Worm (Caenorhabditis elegans): ENCODE data around the gene B0285.3.

DNA sequence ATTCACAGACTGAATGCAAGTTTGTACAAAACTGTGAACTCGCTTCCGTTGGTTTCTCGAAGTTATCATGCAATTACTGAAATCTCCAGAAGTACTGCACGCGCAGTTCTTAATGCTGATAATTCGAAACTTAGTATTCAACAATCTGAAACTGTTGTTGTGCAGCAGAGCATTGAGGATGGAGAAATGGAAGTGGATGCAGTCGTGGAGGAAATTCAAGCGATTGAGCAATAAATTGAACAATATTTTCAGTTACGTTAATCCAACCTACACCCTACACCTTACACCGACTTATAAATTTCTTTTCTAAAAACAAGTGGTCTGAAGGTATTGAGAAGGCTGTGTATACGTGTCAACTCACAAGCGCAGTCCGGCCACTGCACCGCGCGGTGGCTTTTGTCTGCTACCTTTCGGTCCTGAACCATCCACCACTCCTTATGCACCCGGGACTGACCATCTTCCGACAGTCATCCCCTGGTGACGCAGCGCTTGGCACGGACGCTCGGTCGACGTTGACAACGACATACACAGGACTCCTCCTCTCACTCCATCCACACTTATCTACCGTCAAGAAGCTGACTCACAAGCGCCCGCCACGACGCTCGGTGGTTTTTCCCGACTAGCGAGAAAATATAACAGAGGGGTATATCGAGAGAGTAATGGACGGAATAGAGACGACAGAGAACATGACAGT, 35.6 kb upstream of the B0285.3 start:
- TF ChIP-seq flt-1 (GFP tag; IDR thresholded peaks at IDR 0.05) (peak; percentile 91), cog-1 (tag; optimal IDR thresholded peaks at IDR 0.05) (peak; percentile 56), med-1 (GFP tag; optimal IDR thresholded peaks at IDR 0.05; ENCODE audit: insufficient read depth) (peak; percentile 5), ztf-29 (GFP tag; IDR thresholded peaks at IDR 0.05) (peak; percentile 83)
